Fruit fly (Drosophila melanogaster): Measurements from ENCODE around the gene meng.

meng gene

DNA sequence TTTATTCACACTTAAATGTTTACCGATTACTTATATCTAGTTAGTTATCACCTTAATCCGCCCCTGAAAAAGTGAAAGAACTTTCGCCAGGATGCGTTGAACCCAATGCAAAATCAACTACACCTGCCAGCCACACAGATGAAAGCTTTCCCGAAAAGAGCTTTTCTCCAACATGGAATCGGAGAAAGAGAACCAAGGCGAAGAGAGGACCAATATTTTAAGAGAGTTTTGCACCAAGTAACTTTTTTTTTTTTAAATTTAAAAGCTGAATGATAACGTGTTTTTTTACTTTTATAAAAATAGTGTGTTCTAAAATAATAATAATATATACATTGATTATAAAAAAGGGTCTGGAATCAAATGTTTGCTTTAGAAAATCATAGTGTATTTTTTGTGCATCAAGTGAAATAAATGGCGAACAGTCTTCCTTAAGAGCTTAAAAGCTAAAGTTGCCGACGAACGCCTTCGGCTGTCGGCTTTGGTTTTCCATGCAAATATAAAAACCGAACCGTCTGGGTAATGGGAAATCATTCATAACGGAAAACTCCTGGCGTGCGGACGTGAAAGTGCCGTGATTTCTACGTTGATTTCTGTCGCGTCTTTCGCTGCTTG lies at the start of gene meng:
TSS of gene meng (plus strand) at position 523 of the 612 bp plus-strand sequence.
- TF ChIP-seq YL-1 (GFP tag; optimal IDR thresholded peaks at IDR 0.05) (no peak), CG13296 (GFP tag; optimal IDR thresholded peaks at IDR 0.05) (peak; percentile 4), D19A (tag; optimal IDR thresholded peaks at IDR 0.05) (peak; percentile 88), gcm (GFP tag; optimal IDR thresholded peaks at IDR 0.05) (no peak), row (GFP tag; IDR thresholded peaks at IDR 0.05) (peak; percentile 35; the same call in 1 of the 3 replicates), CG10543 (GFP tag; optimal IDR thresholded peaks at IDR 0.05) (peak; percentile 17), Blimp-1 (GFP tag; optimal IDR thresholded peaks at IDR 0.05) (no peak), dysf (GFP tag; IDR thresholded peaks at IDR 0.05) (no peak), CG2678 (tag; optimal IDR thresholded peaks at IDR 0.05) (no peak), CG3163 (GFP tag; optimal IDR thresholded peaks at IDR 0.05) (peak; percentile 76), Med (GFP tag) (peak; percentile 66), CG32532 (GFP tag; IDR thresholded peaks at IDR 0.05) (no peak), Hmr (GFP tag; optimal IDR thresholded peaks at IDR 0.05) (peak; percentile 6), jing (GFP tag; optimal IDR thresholded peaks at IDR 0.05) (no peak), repo (GFP tag; optimal IDR thresholded peaks at IDR 0.05) (no peak), CG12104 (GFP tag; optimal IDR thresholded peaks at IDR 0.05) (no peak), Trl (optimal IDR thresholded peaks at IDR 0.05) (peak; percentile 35 to 79), Trl (GFP tag; optimal IDR thresholded peaks at IDR 0.05) (no peak), CG18599 (GFP tag; optimal IDR thresholded peaks at IDR 0.05) (peak; percentile 14), Ptx1 (GFP tag; IDR thresholded peaks at IDR 0.05) (no peak), Jarid2 (GFP tag; optimal IDR thresholded peaks at IDR 0.05) (peak; percentile 39), esg (GFP tag; conservative IDR thresholded peaks at IDR 0.05) (no peak), NFAT (GFP tag; IDR thresholded peaks at IDR 0.05) (0 out of 2 replicates have a peak, but pooled peaks have one; percentile 14), CG14965 (GFP tag; optimal IDR thresholded peaks at IDR 0.05; ENCODE audit: borderline replicate concordance) (no peak), bab2 (GFP tag; optimal IDR thresholded peaks at IDR 0.05) (no peak), Deaf1 (tag; optimal IDR thresholded peaks at IDR 0.05) (peak; percentile 98), CG1602 (GFP tag; optimal IDR thresholded peaks at IDR 0.05) (no peak)

DNA sequence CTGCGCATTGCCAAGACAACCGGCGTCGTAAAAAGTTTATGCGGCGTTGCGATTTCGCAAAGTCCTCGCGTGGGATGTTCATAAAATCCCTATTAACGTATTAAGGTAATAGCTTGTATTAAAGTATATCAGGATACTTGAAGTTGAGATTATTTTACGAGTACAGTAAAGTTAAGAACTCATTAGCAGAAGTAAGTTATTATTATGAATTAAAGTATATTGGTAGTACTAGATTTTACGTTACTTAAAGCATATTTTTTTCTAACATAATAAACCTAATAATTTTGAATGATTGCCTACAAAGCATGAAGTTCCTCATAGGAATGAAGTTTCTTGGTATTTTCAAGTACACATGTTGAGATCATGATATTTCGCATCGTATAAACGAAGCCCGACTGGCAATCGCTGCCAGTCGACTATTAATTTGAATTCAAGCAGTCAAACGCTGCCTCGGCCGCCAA lies 48.5 kb upstream of the meng start:
- TF ChIP-seq CG2202 (tag; optimal IDR thresholded peaks at IDR 0.05) (no peak), nmo (GFP tag; optimal IDR thresholded peaks at IDR 0.05) (peak; percentile 76), Dp (GFP tag; optimal IDR thresholded peaks at IDR 0.05) (no peak), CTCF (GFP tag; optimal IDR thresholded peaks at IDR 0.05) (no peak), B-H2 (GFP tag; optimal IDR thresholded peaks at IDR 0.05) (no peak), amos (GFP tag; IDR thresholded peaks at IDR 0.05; ENCODE audit: partially characterized antibody) (no peak), Ptx1 (GFP tag; IDR thresholded peaks at IDR 0.05) (peak; percentile 32; the same call in 1 of the 2 replicates), Sox102F (GFP tag; optimal IDR thresholded peaks at IDR 0.05) (peak; percentile 53), CG11695 (GFP tag; IDR thresholded peaks at IDR 0.05) (0 out of 3 replicates have a peak, but pooled peaks have one; percentile 26), da (GFP tag; optimal IDR thresholded peaks at IDR 0.05) (no peak), Mad (GFP tag; optimal IDR thresholded peaks at IDR 0.05) (no peak), Dek (tag; optimal IDR thresholded peaks at IDR 0.05) (no peak), danr (GFP tag; IDR thresholded peaks at IDR 0.05) (0 out of 2 replicates have a peak, but pooled peaks have one; percentile 28), lmd (GFP tag; IDR thresholded peaks at IDR 0.05) (peak; percentile 20; the same call in 1 of the 2 replicates), CG12391 (tag; optimal IDR thresholded peaks at IDR 0.05) (peak; percentile 63), CG34422 (GFP tag; IDR thresholded peaks at IDR 0.05) (no peak), tio (GFP tag; optimal IDR thresholded peaks at IDR 0.05) (peak; percentile 54), jumu (GFP tag; optimal IDR thresholded peaks at IDR 0.05) (no peak), Hmr (GFP tag; optimal IDR thresholded peaks at IDR 0.05) (peak; percentile 43), CG7987 (GFP tag; optimal IDR thresholded peaks at IDR 0.05) (no peak), Drgx (GFP tag; IDR thresholded peaks at IDR 0.05) (0 out of 2 replicates have a peak, but pooled peaks have one; percentile 9), Atf-2 (GFP tag; optimal IDR thresholded peaks at IDR 0.05) (no peak), CG13287 (GFP tag; IDR thresholded peaks at IDR 0.05; ENCODE audit: partially characterized antibody) (no peak), dimm (GFP tag; IDR thresholded peaks at IDR 0.05) (no peak), CG14441 (GFP tag; IDR thresholded peaks at IDR 0.05) (no peak), MTF-1 (GFP tag; optimal IDR thresholded peaks at IDR 0.05; ENCODE audit: borderline replicate concordance) (no peak)
